Worm (Caenorhabditis elegans) whole organism, L4 larva: ENCODE results near the gene K08D10.10.

ENCODE experiments used
- F49E8.2 ChIP-seq: sonication (generic microtip); optimal IDR thresholded peaks from 2 replicates; lab custom pipeline; 2016; ENCODE audit warnings: missing compliant biosample characterization, mild to moderate bottlenecking, missing genetic modification characterization, borderline replicate concordance
- attf-4 ChIP-seq: sonication (generic microtip); optimal IDR thresholded peaks from 3 replicates; lab custom pipeline; 2017; ENCODE audit warnings: missing biosample characterization, missing genetic modification characterization
- hlh-30 ChIP-seq: sonication (generic microtip); optimal IDR thresholded peaks from 2 replicates; lab custom pipeline; 2017; ENCODE audit warnings: antibody characterized with exemption, mild to moderate bottlenecking, missing genetic modification characterization, missing compliant biosample characterization; ENCODE audit not compliant: insufficient read depth
- nhr-10 ChIP-seq: fragments of 150-350 bp; optimal IDR thresholded peaks from 2 replicates; lab custom pipeline; 2014; ENCODE audit warnings: missing biosample characterization, missing genetic modification characterization
- nhr-111 ChIP-seq: fragments of 200-800 bp; sonication (Bioruptor generic); optimal IDR thresholded peaks from 2 replicates; lab custom pipeline; 2018; ENCODE audit warnings: mild to moderate bottlenecking, missing genetic modification characterization, missing compliant biosample characterization
- nhr-76 ChIP-seq: fragments of 150-350 bp; optimal IDR thresholded peaks from 2 replicates; lab custom pipeline; 2014; ENCODE audit warnings: missing biosample characterization, missing genetic modification characterization
- tag-97 ChIP-seq: fragments of 200-800 bp; sonication (Bioruptor generic); IDR thresholded peaks from 2 replicates; pipeline ENCODE4 v1.3.6; 2022; ENCODE audit warnings: missing genetic modification characterization, missing compliant biosample characterization
- zag-1 ChIP-seq: fragments of 150-350 bp; optimal IDR thresholded peaks from 2 replicates; lab custom pipeline; 2014; ENCODE audit warnings: missing biosample characterization, missing genetic modification characterization

DNA sequence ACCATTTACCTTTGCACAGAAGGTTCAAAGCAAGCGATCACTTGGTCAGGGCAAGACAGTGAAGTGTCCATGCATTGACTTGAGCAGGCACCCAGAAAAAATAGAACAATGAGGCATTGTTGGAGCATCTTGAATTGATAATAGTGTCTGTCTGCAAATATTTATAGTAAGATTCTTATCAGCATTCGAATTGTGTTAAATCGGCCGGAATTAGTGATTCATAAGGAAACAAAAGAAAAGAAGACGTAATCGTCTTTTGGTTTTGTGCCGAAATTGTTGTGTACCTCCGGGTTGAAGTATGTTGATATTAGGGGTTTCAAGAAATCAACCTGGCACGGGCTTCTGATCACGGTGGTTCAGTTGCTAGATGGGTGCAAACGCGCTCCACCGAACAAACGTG lies 31.8 kb upstream of the K08D10.10 start, which contains the start of gene F49F1.5:
- TF ChIP-seq F49E8.2 (tag; lab: Kevin White, UChicago) (no peak), nhr-10 (tag; lab: Kevin White, UChicago) (no peak), zag-1 (tag; lab: Kevin White, UChicago) (no peak), nhr-76 (tag; lab: Kevin White, UChicago) (no peak), nhr-111 (GFP tag; lab: Kevin White, UChicago) (no peak), hlh-30 (tag; lab: Kevin White, UChicago) (no peak), tag-97 (GFP tag; lab: Robert Waterston, UW) (no peak), attf-4 (tag; lab: Kevin White, UChicago) (no peak)
